Fruit fly (Drosophila melanogaster) whole organism, embryonic: ENCODE data around the gene CG31816.
A peak's percentile ranks its signal among the peaks of the same experiment; 100 is the strongest.

Experiments
- Adf1 ChIP-seq: fragments of 200-800 bp; sonication (Bioruptor generic); IDR thresholded peaks from 2 replicates; pipeline ENCODE4 v1.3.6; 2022; ENCODE audit warnings: missing biosample characterization, missing genetic modification characterization
- Atf6 ChIP-seq: fragments of 200-800 bp; sonication (Bioruptor generic); IDR thresholded peaks from 2 replicates; pipeline ENCODE4 v1.3.6; 2022; ENCODE audit warnings: missing biosample characterization, missing genetic modification characterization
- CG10274 ChIP-seq: fragments of 200-800 bp; sonication (Bioruptor generic); optimal IDR thresholded peaks from 3 replicates; lab custom pipeline; 2017; ENCODE audit warnings: missing biosample characterization, mild to moderate bottlenecking, missing genetic modification characterization
- CG11093 ChIP-seq: fragments of 200-800 bp; sonication (Bioruptor generic); IDR thresholded peaks from 3 replicates; pipeline ENCODE4 v1.3.6; 2022; ENCODE audit warnings: missing biosample characterization, missing genetic modification characterization
- CG11723 ChIP-seq: fragments of 200-800 bp; sonication (Bioruptor generic); optimal IDR thresholded peaks from 2 replicates; lab custom pipeline; 2017; ENCODE audit warnings: missing biosample characterization, mild to moderate bottlenecking, missing genetic modification characterization
- CG14441 ChIP-seq: fragments of 200-800 bp; sonication (Bioruptor generic); IDR thresholded peaks from 2 replicates; pipeline ENCODE4 v1.3.6; 2022; ENCODE audit warnings: missing biosample characterization, missing genetic modification characterization
- CG14710 ChIP-seq: fragments of 200-800 bp; sonication (Bioruptor generic); optimal IDR thresholded peaks from 3 replicates; lab custom pipeline; 2019; ENCODE audit warnings: missing biosample characterization, mild to moderate bottlenecking, missing genetic modification characterization, moderate library complexity
- CG1529 ChIP-seq: fragments of 200-800 bp; sonication (Bioruptor generic); optimal IDR thresholded peaks from 3 replicates; lab custom pipeline; 2018; ENCODE audit warnings: missing biosample characterization, missing genetic modification characterization
- CG15514 ChIP-seq: fragments of 200-800 bp; sonication (Bioruptor generic); optimal IDR thresholded peaks from 3 replicates; lab custom pipeline; 2017; ENCODE audit warnings: missing biosample characterization, missing genetic modification characterization, mild to moderate bottlenecking, moderate library complexity, missing genetic modification reagents
- CG1603 ChIP-seq: fragments of 200-800 bp; sonication (Bioruptor generic); optimal IDR thresholded peaks from 2 replicates; lab custom pipeline; 2019; ENCODE audit warnings: missing biosample characterization, mild to moderate bottlenecking, missing genetic modification characterization, moderate library complexity
- CG17328 ChIP-seq: fragments of 200-800 bp; sonication (Bioruptor generic); IDR thresholded peaks from 2 replicates; pipeline ENCODE4 v1.3.6; 2022; ENCODE audit warnings: missing biosample characterization, missing genetic modification characterization
- CG3065 ChIP-seq: fragments of 200-800 bp; sonication (Bioruptor generic); optimal IDR thresholded peaks from 2 replicates; lab custom pipeline; 2016; ENCODE audit warnings: missing biosample characterization, missing genetic modification characterization
- CG32772 ChIP-seq: fragments of 200-800 bp; sonication (Bioruptor generic); IDR thresholded peaks from 2 replicates; pipeline ENCODE4 v1.3.6; 2022; ENCODE audit warnings: missing biosample characterization, missing genetic modification characterization
- CG43689 ChIP-seq: fragments of 200-800 bp; sonication (Bioruptor generic); IDR thresholded peaks from 2 replicates; pipeline ENCODE4 v1.3.6; 2022; ENCODE audit warnings: missing biosample characterization, missing genetic modification characterization
- CG5953 ChIP-seq: fragments of 200-800 bp; sonication (Bioruptor generic); IDR thresholded peaks from 2 replicates; pipeline ENCODE4 v1.3.6; 2022; ENCODE audit warnings: missing biosample characterization, missing genetic modification characterization
- CG6175 ChIP-seq: fragments of 200-800 bp; sonication (Bioruptor generic); IDR thresholded peaks from 3 replicates; pipeline ENCODE4 v1.3.6; 2022; ENCODE audit warnings: missing biosample characterization, missing genetic modification characterization
- CG8089 ChIP-seq: fragments of 200-800 bp; sonication (Bioruptor generic); optimal IDR thresholded peaks from 3 replicates; lab custom pipeline; 2016; ENCODE audit warnings: missing biosample characterization, missing genetic modification characterization
- CG9876 ChIP-seq: fragments of 200-800 bp; sonication (Bioruptor generic); optimal IDR thresholded peaks from 2 replicates; lab custom pipeline; 2016; ENCODE audit warnings: missing biosample characterization, missing genetic modification characterization
- Dip2 ChIP-seq: fragments of 200-800 bp; sonication (Bioruptor generic); IDR thresholded peaks from 2 replicates; pipeline ENCODE4 v1.3.6; 2022; ENCODE audit warnings: missing biosample characterization, missing genetic modification characterization
- Fer1 ChIP-seq: fragments of 200-800 bp; sonication (Bioruptor generic); optimal IDR thresholded peaks from 2 replicates; lab custom pipeline; 2017; ENCODE audit warnings: missing biosample characterization, mild to moderate bottlenecking, missing genetic modification characterization
- Fer2 ChIP-seq: fragments of 200-800 bp; sonication (Bioruptor generic); optimal IDR thresholded peaks from 2 replicates; lab custom pipeline; 2018; ENCODE audit warnings: missing biosample characterization, mild to moderate bottlenecking, missing genetic modification characterization, moderate library complexity
- HLHmδ ChIP-seq: fragments of 200-800 bp; sonication (Bioruptor generic); optimal IDR thresholded peaks from 2 replicates; lab custom pipeline; 2018; ENCODE audit warnings: missing biosample characterization, mild to moderate bottlenecking, missing genetic modification characterization, moderate library complexity
- HmgZ ChIP-seq: fragments of 200-800 bp; sonication (Bioruptor generic); optimal IDR thresholded peaks from 2 replicates; lab custom pipeline; 2018; ENCODE audit warnings: missing biosample characterization, mild to moderate bottlenecking, missing genetic modification characterization
- MBD-R2 ChIP-seq: fragments of 200-800 bp; sonication (Bioruptor generic); IDR thresholded peaks from 2 replicates; pipeline ENCODE4 v1.3.6; 2022; ENCODE audit warnings: missing biosample characterization, missing genetic modification characterization
- Nf-YC ChIP-seq: fragments of 200-800 bp; optimal IDR thresholded peaks from 3 replicates; lab custom pipeline; 2019; ENCODE audit warnings: missing biosample characterization, mild to moderate bottlenecking, missing genetic modification characterization, moderate library complexity
- Oaz ChIP-seq: fragments of 200-800 bp; sonication (Bioruptor generic); IDR thresholded peaks from 2 replicates; pipeline ENCODE4 v1.3.6; 2022; ENCODE audit warnings: missing biosample characterization, missing genetic modification characterization
- Optix ChIP-seq: fragments of 200-800 bp; sonication (Bioruptor generic); IDR thresholded peaks from 3 replicates; pipeline ENCODE4 v1.3.6; 2022; ENCODE audit warnings: missing biosample characterization, missing genetic modification characterization
- Pdp1 ChIP-seq, 2 experiments: fragments of 200-800 bp; sonication (Bioruptor generic); optimal IDR thresholded peaks; 3 replicates each; lab custom pipeline; 2016; ENCODE audit warnings: missing biosample characterization in 2 of 2, missing genetic modification characterization in 2 of 2, mild to moderate bottlenecking in 1 of 2, moderate library complexity in 1 of 2
- Rfx ChIP-seq: fragments of 200-800 bp; sonication (Bioruptor generic); IDR thresholded peaks from 2 replicates; pipeline ENCODE4 v1.3.6; 2022; ENCODE audit warnings: missing biosample characterization, missing genetic modification characterization
- Side ChIP-seq: fragments of 200-800 bp; sonication (Bioruptor generic); optimal IDR thresholded peaks from 2 replicates; lab custom pipeline; 2016; ENCODE audit warnings: missing biosample characterization, missing genetic modification characterization
- Spps ChIP-seq: fragments of 200-800 bp; sonication (Bioruptor generic); optimal IDR thresholded peaks from 2 replicates; lab custom pipeline; 2018; ENCODE audit warnings: missing biosample characterization, mild to moderate bottlenecking, missing genetic modification characterization
- Xrp1 ChIP-seq: fragments of 200-800 bp; sonication (Bioruptor generic); IDR thresholded peaks from 2 replicates; pipeline ENCODE4 v1.3.6; 2022; ENCODE audit warnings: missing biosample characterization, missing genetic modification characterization
- az2 ChIP-seq: fragments of 200-800 bp; sonication (Bioruptor generic); optimal IDR thresholded peaks from 3 replicates; lab custom pipeline; 2016; ENCODE audit warnings: missing biosample characterization, missing genetic modification characterization
- chm ChIP-seq: fragments of 200-800 bp; sonication (Bioruptor generic); IDR thresholded peaks from 2 replicates; pipeline ENCODE4 v1.3.6; 2022; ENCODE audit warnings: missing biosample characterization, missing genetic modification characterization
- ci ChIP-seq: fragments of 200-800 bp; sonication (Bioruptor generic); IDR thresholded peaks from 3 replicates; pipeline ENCODE4 v1.3.6; 2022; ENCODE audit warnings: missing biosample characterization, missing genetic modification characterization
- dmrt11E ChIP-seq: fragments of 200-800 bp; sonication (Bioruptor generic); optimal IDR thresholded peaks from 3 replicates; lab custom pipeline; 2018; ENCODE audit warnings: missing biosample characterization, mild to moderate bottlenecking, missing genetic modification characterization, moderate library complexity
- gcm ChIP-seq: fragments of 200-800 bp; sonication (Bioruptor generic); optimal IDR thresholded peaks from 2 replicates; lab custom pipeline; 2019; ENCODE audit warnings: missing biosample characterization, mild to moderate bottlenecking, missing genetic modification characterization, moderate library complexity
- grn ChIP-seq: fragments of 200-800 bp; sonication (Bioruptor generic); optimal IDR thresholded peaks from 3 replicates; lab custom pipeline; 2017; ENCODE audit warnings: missing biosample characterization, missing genetic modification characterization
- her ChIP-seq: fragments of 200-800 bp; sonication (Bioruptor generic); optimal IDR thresholded peaks from 2 replicates; lab custom pipeline; 2016; ENCODE audit warnings: missing biosample characterization, missing genetic modification characterization
- hkb ChIP-seq, 2 experiments: fragments of 200-800 bp in 1 of 2; fragments of >200 bp in 1 of 2; sonication (Bioruptor generic) in 1 of 2; IDR thresholded peaks in 1 of 2; optimal IDR thresholded peaks in 1 of 2; 2 replicates each; pipeline versions ENCODE4 v1.3.6 to Lab custom; 2017 to 2022; ENCODE audit warnings: missing biosample characterization in 1 of 2, missing genetic modification characterization in 1 of 2
- lbe ChIP-seq: fragments of 200-800 bp; sonication (Bioruptor generic); optimal IDR thresholded peaks from 2 replicates; lab custom pipeline; 2016; ENCODE audit warnings: missing biosample characterization, mild to moderate bottlenecking, missing genetic modification characterization
- lilli ChIP-seq: fragments of 200-800 bp; sonication (Bioruptor generic); optimal IDR thresholded peaks from 3 replicates; lab custom pipeline; 2016; ENCODE audit warnings: missing biosample characterization, missing genetic modification characterization
- oc ChIP-seq: fragments of 200-800 bp; sonication (Bioruptor generic); optimal IDR thresholded peaks from 2 replicates; lab custom pipeline; 2018; ENCODE audit warnings: missing biosample characterization, mild to moderate bottlenecking, missing genetic modification characterization, moderate library complexity
- peb ChIP-seq: fragments of 200-800 bp; sonication (Bioruptor generic); IDR thresholded peaks from 2 replicates; pipeline ENCODE4 v1.3.6; 2022; ENCODE audit warnings: missing biosample characterization, missing genetic modification characterization
- pros ChIP-seq: fragments of 200-800 bp; sonication (Bioruptor generic); optimal IDR thresholded peaks from 3 replicates; lab custom pipeline; 2019; ENCODE audit warnings: missing biosample characterization, mild to moderate bottlenecking, missing genetic modification characterization, moderate library complexity
- rib ChIP-seq: fragments of 200-800 bp; sonication (Bioruptor generic); IDR thresholded peaks from 2 replicates; pipeline ENCODE4 v1.3.6; 2022; ENCODE audit warnings: missing biosample characterization, missing genetic modification characterization
- seq ChIP-seq: fragments of 200-800 bp; sonication (Bioruptor generic); IDR thresholded peaks from 2 replicates; pipeline ENCODE4 v1.3.6; 2022; ENCODE audit warnings: missing biosample characterization, missing genetic modification characterization
- sug ChIP-seq: fragments of 200-800 bp; optimal IDR thresholded peaks from 2 replicates; lab custom pipeline; 2019; ENCODE audit warnings: missing biosample characterization, mild to moderate bottlenecking, missing genetic modification characterization, moderate library complexity
- twi ChIP-seq: fragments of 200-800 bp; optimal IDR thresholded peaks from 2 replicates; lab custom pipeline; 2019; ENCODE audit warnings: missing biosample characterization, mild to moderate bottlenecking, missing genetic modification characterization, moderate library complexity

CG31816 gene

dm6 chr2L:16534174-16534835 is 8.0 kb upstream of the CG31816 start (continued):
- TF ChIP-seq grn (GFP tag; lab: Kevin White, UChicago) = no peak
- TF ChIP-seq CG11093 = no peak
- TF ChIP-seq HmgZ = peak; percentile 49
- peak; percentile 96 for TF ChIP-seq Adf1
- TF ChIP-seq CG1603 (tag; lab: Kevin White, UChicago) = peak; percentile 18
- peak; percentile 25 for TF ChIP-seq CG11723 (GFP tag; lab: Kevin White, UChicago)
- TF ChIP-seq CG10274 = no peak
- TF ChIP-seq CG17328 (GFP tag; lab: Robert Waterston, UW) = no peak
- TF ChIP-seq MBD-R2 (GFP tag; lab: Robert Waterston, UW) = no peak; the same call in 1 of the 2 replicates
- peak in 1 of 2 experiments; percentile 33 for TF ChIP-seq Pdp1 (GFP tag; optimal IDR thresholded peaks at IDR 0.05; lab: Kevin White, UChicago)
- no peak for TF ChIP-seq Dip2 (GFP tag; lab: Robert Waterston, UW)
- no peak for TF ChIP-seq peb (GFP tag; lab: Robert Waterston, UW)
- peak; percentile 27; the same call in 1 of the 2 replicates for TF ChIP-seq seq
- TF ChIP-seq CG15514 (GFP tag; lab: Kevin White, UChicago) = peak; percentile 48
- TF ChIP-seq gcm (GFP tag; lab: Kevin White, UChicago) = peak; percentile 29
- TF ChIP-seq CG9876 (GFP tag; lab: Kevin White, UChicago) = peak; percentile 12
- no peak for TF ChIP-seq dmrt11E (tag; lab: Kevin White, UChicago)
- TF ChIP-seq Fer1 = peak; percentile 54
- TF ChIP-seq Fer2 (tag; lab: Kevin White, UChicago) = no peak
- TF ChIP-seq Xrp1 (GFP tag; lab: Robert Waterston, UW) = peak; percentile 41; the same call in 1 of the 2 replicates
- TF ChIP-seq sug (tag; lab: Kevin White, UChicago) = peak; percentile 84
- no peak for TF ChIP-seq CG43689
- TF ChIP-seq Oaz (GFP tag; lab: Robert Waterston, UW) = no peak
- TF ChIP-seq her (GFP tag; lab: Kevin White, UChicago) = peak; percentile 41
- TF ChIP-seq Rfx = peak; percentile 59; the same call in 1 of the 2 replicates
- peak; percentile 80 for TF ChIP-seq ci
- no peak for TF ChIP-seq az2
- no peak for TF ChIP-seq CG14710
- TF ChIP-seq Spps (tag; lab: Kevin White, UChicago) = peak; percentile 10
- TF ChIP-seq Side (GFP tag; lab: Kevin White, UChicago) = peak; percentile 64
- TF ChIP-seq rib (GFP tag; lab: Robert Waterston, UW) = peak; percentile 58; the same call in 1 of the 2 replicates
- TF ChIP-seq CG1529 (GFP tag; lab: Kevin White, UChicago) = peak; percentile 39
- TF ChIP-seq CG8089 = peak; percentile 33
- TF ChIP-seq twi (tag; lab: Kevin White, UChicago) = no peak
- no peak for TF ChIP-seq CG5953 (GFP tag; lab: Robert Waterston, UW)
- no peak for TF ChIP-seq oc
- TF ChIP-seq lbe (GFP tag; lab: Kevin White, UChicago) = no peak
- TF ChIP-seq CG6175 (GFP tag; lab: Robert Waterston, UW) = peak; percentile 55; the same call in 1 of the 3 replicates
- TF ChIP-seq Atf6 (GFP tag; lab: Robert Waterston, UW) = peak; percentile 70
- peak; percentile 68 for TF ChIP-seq CG3065 (GFP tag; lab: Kevin White, UChicago)
- no peak for TF ChIP-seq CG32772 (GFP tag; lab: Robert Waterston, UW)
- no peak for TF ChIP-seq lilli
- TF ChIP-seq Optix = no peak
- peak; percentile 20 for TF ChIP-seq pros (GFP tag; lab: Kevin White, UChicago)
- TF ChIP-seq Nf-YC = peak; percentile 17
- TF ChIP-seq chm = peak; percentile 74; the same call in 1 of the 2 replicates
- TF ChIP-seq HLHmδ = peak; percentile 89
- TF ChIP-seq hkb (optimal IDR thresholded peaks at IDR 0.05; lab: Kevin White, UChicago) = no peak
- 0 out of 2 replicates have a peak, but pooled peaks have one; percentile 50 for TF ChIP-seq hkb (GFP tag; IDR thresholded peaks at IDR 0.05; lab: Robert Waterston, UW)
- TF ChIP-seq CG14441 (GFP tag; lab: Robert Waterston, UW) = peak; percentile 41; the same call in 1 of the 2 replicates
